Worm (Caenorhabditis elegans): Measurements from ENCODE around the gene clec-26.

DNA sequence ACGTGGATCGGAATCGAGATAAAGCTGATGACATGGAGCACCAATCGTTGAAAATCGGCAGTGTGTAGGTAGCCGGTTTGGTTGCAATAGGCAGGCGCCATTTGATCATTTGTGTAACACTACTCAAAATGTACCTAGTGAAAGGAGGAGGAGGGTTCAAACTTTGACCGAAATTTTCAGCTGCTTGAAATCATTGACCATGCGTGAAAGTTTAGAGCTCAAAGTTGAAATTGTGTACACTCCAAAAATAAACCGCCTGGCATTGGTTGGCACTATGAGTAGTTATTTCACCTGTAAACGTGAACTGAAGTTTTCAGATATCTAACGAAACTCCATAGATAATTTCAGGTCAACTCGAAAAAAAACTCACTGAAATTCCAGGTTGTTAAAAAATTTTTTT, 16.5 kb upstream of the clec-26 start, which contains the start of gene srh-215:
- TF ChIP-seq ceh-9 (tag; optimal IDR thresholded peaks at IDR 0.05) = no peak
- TF ChIP-seq jun-1 (tag; optimal IDR thresholded peaks at IDR 0.05) = no peak
- no peak for TF ChIP-seq skn-1 (tag; optimal IDR thresholded peaks at IDR 0.05)
- no peak for TF ChIP-seq aly-2 (tag; optimal IDR thresholded peaks at IDR 0.05)
- no peak for TF ChIP-seq elt-1 (tag; optimal IDR thresholded peaks at IDR 0.05)
- no peak for TF ChIP-seq nhr-67 (tag; optimal IDR thresholded peaks at IDR 0.05)
- no peak for TF ChIP-seq unc-62 (GFP tag; optimal IDR thresholded peaks at IDR 0.05)
- no peak for TF ChIP-seq mdl-1 (tag; optimal IDR thresholded peaks at IDR 0.05)
- TF ChIP-seq daf-12 (tag; optimal IDR thresholded peaks at IDR 0.05) = no peak
- TF ChIP-seq nhr-12 (tag; optimal IDR thresholded peaks at IDR 0.05) = no peak
- TF ChIP-seq sea-2 (GFP tag; optimal IDR thresholded peaks at IDR 0.05) = no peak
- TF ChIP-seq hmg-11 (tag; optimal IDR thresholded peaks at IDR 0.05) = no peak
- TF ChIP-seq fkh-10 (GFP tag; optimal IDR thresholded peaks at IDR 0.05) = no peak
- no peak for TF ChIP-seq ztf-11 (tag; optimal IDR thresholded peaks at IDR 0.05)

Data from whole organism, L3 larva.